Worm (Caenorhabditis elegans): ENCODE measurements around the gene F36H5.12.

F36H5.12 gene

ce11 chrII:1714772-1715353 is 27.8 kb upstream of the F36H5.12 start, which contains the start of gene btb-6:
btb-6 (plus strand) TSS chrII:1715303.
- TF ChIP-seq flt-1 (GFP tag; IDR thresholded peaks at IDR 0.05) (no peak), ceh-13 (GFP tag; optimal IDR thresholded peaks at IDR 0.05) (peak; percentile 1)

DNA sequence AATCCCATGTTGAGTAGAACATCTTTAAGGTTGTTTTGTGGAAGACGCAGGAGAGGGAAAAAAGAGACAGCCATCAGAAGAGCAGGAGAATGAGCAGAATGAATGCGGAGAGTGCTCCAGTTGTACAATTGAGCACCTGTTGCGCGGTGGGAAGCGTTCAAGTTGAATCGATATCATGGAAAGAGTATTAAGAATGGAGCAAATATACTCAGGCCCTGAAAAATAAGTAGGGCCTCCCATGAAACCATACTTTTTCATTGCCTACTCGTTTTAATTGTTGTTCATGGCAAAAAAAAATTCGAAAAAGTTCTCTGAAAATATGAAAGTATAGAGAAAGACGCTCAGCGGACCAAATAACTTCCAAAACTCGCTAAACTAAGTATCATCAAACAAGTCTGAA is 23.5 kb upstream of the F36H5.12 start, which contains the start of gene fbxb-48:
Gene fbxb-48, minus strand, starts transcription at position 101 of the 400 bp plus-strand sequence.
- TF ChIP-seq tbx-11 (GFP tag; IDR thresholded peaks at IDR 0.05) = no peak
- no peak for TF ChIP-seq pes-1 (GFP tag; IDR thresholded peaks at IDR 0.05)
- no peak for TF ChIP-seq sea-1 (GFP tag; conservative IDR thresholded peaks at IDR 0.05)
- no peak for TF ChIP-seq tra-4 (tag; optimal IDR thresholded peaks at IDR 0.05)
- no peak for TF ChIP-seq hmg-4 (GFP tag; optimal IDR thresholded peaks at IDR 0.05)
- TF ChIP-seq ceh-36 (tag; optimal IDR thresholded peaks at IDR 0.05) = no peak
- no peak for TF ChIP-seq aly-1 (tag; optimal IDR thresholded peaks at IDR 0.05)
- TF ChIP-seq ama-1 (optimal IDR thresholded peaks at IDR 0.05) = no peak
- TF ChIP-seq scrt-1 (GFP tag; IDR thresholded peaks at IDR 0.05) = no peak

ce11 chrII:1722394-1722793 is 20.2 kb upstream of the F36H5.12 start, which contains the start of the genes fbxb-5 and btb-8:
fbxb-5 (minus strand) TSS chrII:1722494.
btb-8 (plus strand) TSS chrII:1722770.
- TF ChIP-seq ceh-36 (tag; optimal IDR thresholded peaks at IDR 0.05) (no peak), hnd-1 (tag; optimal IDR thresholded peaks at IDR 0.05) (no peak), hmg-4 (GFP tag; optimal IDR thresholded peaks at IDR 0.05) (no peak), pes-1 (GFP tag; IDR thresholded peaks at IDR 0.05) (no peak), tbx-11 (GFP tag; IDR thresholded peaks at IDR 0.05) (no peak), hmbx-1 (tag; optimal IDR thresholded peaks at IDR 0.05) (no peak), scrt-1 (GFP tag; IDR thresholded peaks at IDR 0.05) (no peak), tra-4 (tag; optimal IDR thresholded peaks at IDR 0.05) (no peak), aly-1 (tag; optimal IDR thresholded peaks at IDR 0.05) (no peak)

DNA sequence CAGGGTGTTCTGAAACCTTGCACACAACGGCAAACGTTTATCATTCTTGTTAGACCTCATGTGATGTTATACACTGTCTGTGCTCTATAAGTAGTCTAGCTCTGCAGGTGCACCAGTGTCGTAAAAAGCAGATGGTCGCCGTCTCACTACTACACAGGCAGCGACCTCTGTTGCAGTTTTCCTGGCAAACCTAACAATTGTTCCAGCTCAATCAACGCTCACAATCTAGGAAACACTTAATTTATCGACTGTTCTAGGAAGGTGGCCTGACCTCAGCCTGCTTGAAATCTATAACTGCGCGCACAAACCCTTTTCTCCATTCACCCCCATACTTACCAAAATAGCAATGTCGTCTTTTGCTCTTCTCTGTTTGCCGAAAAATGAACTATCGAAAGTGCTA is 18.3 kb upstream of the F36H5.12 start, which contains the start of gene fbxb-11:
Gene fbxb-11, plus strand, starts transcription at position 301 of the 400 bp plus-strand sequence.
- no peak for TF ChIP-seq ets-7 (tag; optimal IDR thresholded peaks at IDR 0.05)

ce11 chrII:1725735-1726134 is 16.9 kb upstream of the F36H5.12 start, which contains the start of gene F45C12.17:
F45C12.17 (plus strand) TSS chrII:1726111.
- no peak for TF ChIP-seq tbx-37 (GFP tag; conservative IDR thresholded peaks at IDR 0.05)

DNA sequence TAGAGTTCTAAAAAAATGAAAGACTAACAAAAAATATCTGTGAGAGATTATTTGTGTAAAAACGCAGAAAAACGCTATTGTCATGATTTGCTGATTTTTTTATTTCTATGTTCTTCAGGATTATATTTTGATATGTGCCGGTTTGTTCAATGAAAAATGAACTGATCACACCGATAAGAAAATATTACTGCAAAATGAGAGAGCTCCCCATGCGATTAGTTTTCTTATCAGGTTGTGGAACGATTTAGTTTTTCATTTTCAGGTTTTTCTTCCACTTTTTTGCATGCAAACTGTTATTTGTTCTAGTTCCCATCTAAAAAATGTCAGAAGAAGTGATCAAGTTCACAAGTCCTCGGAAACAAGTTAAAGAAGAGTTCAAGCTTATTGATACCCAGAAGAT is 14.4 kb upstream of the F36H5.12 start, which contains the start of gene btb-9:
Gene btb-9, plus strand, starts transcription at position 254 of the 400 bp plus-strand sequence.
- TF ChIP-seq tra-4 (tag; optimal IDR thresholded peaks at IDR 0.05) (no peak), B0310.2 (tag; optimal IDR thresholded peaks at IDR 0.05) (no peak), scrt-1 (GFP tag; IDR thresholded peaks at IDR 0.05) (no peak), hnd-1 (tag; optimal IDR thresholded peaks at IDR 0.05) (no peak), ets-7 (tag; optimal IDR thresholded peaks at IDR 0.05) (no peak), F13C5.2 (tag; optimal IDR thresholded peaks at IDR 0.05) (no peak), tbx-11 (GFP tag; IDR thresholded peaks at IDR 0.05) (no peak), hmbx-1 (tag; optimal IDR thresholded peaks at IDR 0.05) (no peak), ceh-36 (tag; optimal IDR thresholded peaks at IDR 0.05) (no peak), ceh-13 (GFP tag; optimal IDR thresholded peaks at IDR 0.05) (no peak), ama-1 (optimal IDR thresholded peaks at IDR 0.05) (no peak), aly-1 (tag; optimal IDR thresholded peaks at IDR 0.05) (no peak), flt-1 (GFP tag; IDR thresholded peaks at IDR 0.05) (no peak), pes-1 (GFP tag; IDR thresholded peaks at IDR 0.05) (no peak), tbx-37 (GFP tag; conservative IDR thresholded peaks at IDR 0.05) (no peak), hmg-4 (GFP tag; optimal IDR thresholded peaks at IDR 0.05) (no peak), sea-1 (GFP tag; conservative IDR thresholded peaks at IDR 0.05) (no peak)

ce11 chrII:1730103-1730502 is 12.5 kb upstream of the F36H5.12 start, which contains the start of gene ceh-81:
ceh-81 (plus strand) TSS chrII:1730403.
- TF ChIP-seq tra-4 (tag; optimal IDR thresholded peaks at IDR 0.05) (no peak), ceh-36 (tag; optimal IDR thresholded peaks at IDR 0.05) (no peak), scrt-1 (GFP tag; IDR thresholded peaks at IDR 0.05) (no peak), flt-1 (GFP tag; IDR thresholded peaks at IDR 0.05) (no peak), ceh-13 (GFP tag; optimal IDR thresholded peaks at IDR 0.05) (no peak)

DNA sequence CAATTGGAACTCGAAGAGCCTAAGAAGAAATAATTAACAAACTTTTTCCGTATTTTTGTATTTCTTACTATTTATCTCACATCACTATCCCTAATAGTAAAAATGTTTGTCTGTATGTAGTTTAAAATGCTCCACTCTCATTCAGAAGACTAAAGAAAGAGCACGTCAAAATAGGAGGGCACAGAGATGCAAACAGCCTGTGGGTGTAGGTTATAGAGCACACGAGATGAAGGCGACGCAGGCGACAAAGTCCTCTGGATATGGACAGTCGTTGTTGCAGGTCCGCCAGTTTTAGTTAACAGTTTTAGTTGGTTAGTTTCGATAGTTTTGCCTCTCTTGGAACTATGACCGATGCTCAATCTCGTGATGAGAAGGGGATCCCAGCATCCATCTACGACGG is 10.7 kb upstream of the F36H5.12 start, which contains the start of gene ceh-82:
Gene ceh-82, plus strand, starts transcription at position 301 of the 400 bp plus-strand sequence.
- TF ChIP-seq tbx-37 (GFP tag; conservative IDR thresholded peaks at IDR 0.05) (no peak), sea-1 (GFP tag; conservative IDR thresholded peaks at IDR 0.05) (no peak), ceh-13 (GFP tag; optimal IDR thresholded peaks at IDR 0.05) (no peak), ama-1 (optimal IDR thresholded peaks at IDR 0.05) (no peak), flt-1 (GFP tag; IDR thresholded peaks at IDR 0.05) (no peak), F13C5.2 (tag; optimal IDR thresholded peaks at IDR 0.05) (no peak), scrt-1 (GFP tag; IDR thresholded peaks at IDR 0.05) (no peak), tbx-11 (GFP tag; IDR thresholded peaks at IDR 0.05) (no peak), B0310.2 (tag; optimal IDR thresholded peaks at IDR 0.05) (no peak), hmg-4 (GFP tag; optimal IDR thresholded peaks at IDR 0.05) (no peak), ets-7 (tag; optimal IDR thresholded peaks at IDR 0.05) (no peak), aly-1 (tag; optimal IDR thresholded peaks at IDR 0.05) (no peak), tra-4 (tag; optimal IDR thresholded peaks at IDR 0.05) (no peak), hmbx-1 (tag; optimal IDR thresholded peaks at IDR 0.05) (no peak), pes-1 (GFP tag; IDR thresholded peaks at IDR 0.05) (no peak), ceh-36 (tag; optimal IDR thresholded peaks at IDR 0.05) (no peak)
